Worm (Caenorhabditis elegans) whole organism, midembryonic: ENCODE data around the gene sfxn-2.

Source experiments
- T22C8.4 ChIP-seq: fragments of 200-800 bp; sonication (Bioruptor generic); IDR thresholded peaks from 2 replicates; pipeline ENCODE4 v1.3.6; 2022; ENCODE audit warnings: missing genetic modification characterization, missing compliant biosample characterization
- cog-1 ChIP-seq: sonication (generic microtip); optimal IDR thresholded peaks from 2 replicates; lab custom pipeline; 2016; ENCODE audit warnings: missing genetic modification characterization, missing compliant biosample characterization
- flt-1 ChIP-seq: fragments of 200-800 bp; sonication (Bioruptor generic); IDR thresholded peaks from 2 replicates; pipeline ENCODE4 v1.3.6; 2022; ENCODE audit warnings: missing genetic modification characterization, missing compliant biosample characterization
- klf-2 ChIP-seq: fragments of 200-800 bp; sonication (Bioruptor generic); conservative IDR thresholded peaks from 2 replicates; pipeline ENCODE4 v1.3.6; 2022; ENCODE audit warnings: missing genetic modification reagents, missing genetic modification characterization, missing compliant biosample characterization
- med-1 ChIP-seq: sonication (generic microtip); optimal IDR thresholded peaks from 2 replicates; lab custom pipeline; 2017; ENCODE audit warnings: missing genetic modification characterization, mild to moderate bottlenecking, missing compliant biosample characterization, antibody characterized with exemption, missing genetic modification reagents; ENCODE audit not compliant: insufficient read depth
- ref-1 ChIP-seq: fragments of 200-800 bp; sonication (Bioruptor generic); conservative IDR thresholded peaks from 2 replicates; pipeline ENCODE4 v1.3.6; 2022; ENCODE audit warnings: missing genetic modification reagents, missing genetic modification characterization, missing compliant biosample characterization
- tab-1 ChIP-seq: fragments of 200-800 bp; sonication (Bioruptor generic); IDR thresholded peaks from 2 replicates; pipeline ENCODE4 v1.3.6; 2022; ENCODE audit warnings: missing genetic modification characterization, missing compliant biosample characterization
- ztf-23 ChIP-seq: fragments of 200-800 bp; sonication (Bioruptor generic); IDR thresholded peaks from 2 replicates; pipeline ENCODE4 v1.3.6; 2022; ENCODE audit warnings: missing genetic modification reagents, missing genetic modification characterization, missing compliant biosample characterization
- ztf-29 ChIP-seq: fragments of 200-800 bp; sonication (Bioruptor generic); IDR thresholded peaks from 2 replicates; pipeline ENCODE4 v1.3.6; 2022; ENCODE audit warnings: missing genetic modification reagents, missing genetic modification characterization, missing compliant biosample characterization

- TF ChIP-seq klf-2: no peak
- no peak for TF ChIP-seq tab-1 (GFP tag; lab: Robert Waterston, UW)
- no peak for TF ChIP-seq ztf-29
- TF ChIP-seq ztf-23 (GFP tag; lab: Robert Waterston, UW): no peak
- no peak for TF ChIP-seq T22C8.4
- TF ChIP-seq cog-1 (tag; lab: Kevin White, UChicago): no peak
- TF ChIP-seq flt-1: no peak
- TF ChIP-seq med-1 (GFP tag; lab: Kevin White, UChicago): no peak
- TF ChIP-seq ref-1 (GFP tag; lab: Robert Waterston, UW): no peak
These were observed 23.9 kb upstream of the sfxn-2 start, which contains the start of gene his-71 for ce11 chrX:7982047-7982446.
